Fruit fly (Drosophila melanogaster): ENCODE measurements around the gene Cpr64Aa.
A peak's percentile ranks its signal among the peaks of the same experiment; 100 is the strongest.

Cpr64Aa gene

dm6 chr3L:4227164-4227563, 18.2 kb upstream of the Cpr64Aa start, which contains the start of gene CG46460:
Gene CG46460, minus strand, starts transcription at chr3L:4227302.
- TF ChIP-seq CG14655 (GFP tag; optimal IDR thresholded peaks at IDR 0.05) (peak; percentile 8), CG34367 (tag; optimal IDR thresholded peaks at IDR 0.05) (no peak), CG10348 (GFP tag; IDR thresholded peaks at IDR 0.05) (no peak), CG32121 (GFP tag; IDR thresholded peaks at IDR 0.05) (peak; percentile 31; the same call in 1 of the 2 replicates), CG4496 (GFP tag; IDR thresholded peaks at IDR 0.05) (peak; percentile 42; the same call in 1 of the 3 replicates), CG8159 (tag; optimal IDR thresholded peaks at IDR 0.05) (peak; percentile 42), fd96Ca (GFP tag; IDR thresholded peaks at IDR 0.05) (no peak; the same call in 2 of the 3 replicates), CG15710 (tag; optimal IDR thresholded peaks at IDR 0.05) (peak; percentile 31), CG13204 (GFP tag; optimal IDR thresholded peaks at IDR 0.05) (peak; percentile 64), Ets98B (GFP tag; IDR thresholded peaks at IDR 0.05) (peak; percentile 49; the same call in 1 of the 2 replicates), CG12605 (GFP tag; IDR thresholded peaks at IDR 0.05) (peak; percentile 43; the same call in 1 of the 2 replicates), CG8301 (tag; optimal IDR thresholded peaks at IDR 0.05) (no peak), EcR (GFP tag; optimal IDR thresholded peaks at IDR 0.05) (peak; percentile 67), D1 (tag; optimal IDR thresholded peaks at IDR 0.05) (no peak), Pif1B (GFP tag; optimal IDR thresholded peaks at IDR 0.05) (no peak)

- TF ChIP-seq CG32121 (GFP tag; IDR thresholded peaks at IDR 0.05) (no peak), CG14655 (GFP tag; optimal IDR thresholded peaks at IDR 0.05) (peak; percentile 20), CG15710 (tag; optimal IDR thresholded peaks at IDR 0.05) (no peak), CG17806 (tag; optimal IDR thresholded peaks at IDR 0.05) (no peak), CG13204 (GFP tag; optimal IDR thresholded peaks at IDR 0.05) (no peak), CG12605 (GFP tag; IDR thresholded peaks at IDR 0.05) (no peak; the same call in 1 of the 2 replicates), Pif1B (GFP tag; optimal IDR thresholded peaks at IDR 0.05) (no peak), EcR (GFP tag; optimal IDR thresholded peaks at IDR 0.05) (peak; percentile 40), CG10348 (GFP tag; IDR thresholded peaks at IDR 0.05) (no peak), Pif1A (GFP tag; optimal IDR thresholded peaks at IDR 0.05) (no peak), CG8301 (tag; optimal IDR thresholded peaks at IDR 0.05) (peak; percentile 18), fd96Ca (GFP tag; IDR thresholded peaks at IDR 0.05) (0 out of 3 replicates have a peak, but pooled peaks have one; percentile 36), Ets98B (GFP tag; IDR thresholded peaks at IDR 0.05) (peak; percentile 30; the same call in 1 of the 2 replicates), gl (tag; optimal IDR thresholded peaks at IDR 0.05) (peak; percentile 8), rn (GFP tag; IDR thresholded peaks at IDR 0.05) (no peak)
These were observed 16.9 kb upstream of the Cpr64Aa start for dm6 chr3L:4225647-4226470.

- no peak for TF ChIP-seq CG8301 (tag; optimal IDR thresholded peaks at IDR 0.05)
- TF ChIP-seq Pif1B (GFP tag; optimal IDR thresholded peaks at IDR 0.05), result no peak
These were observed 12.8 kb upstream of the Cpr64Aa start for dm6 chr3L:4221792-4222191.

- TF ChIP-seq Pif1B (GFP tag; optimal IDR thresholded peaks at IDR 0.05) (no peak), CG17806 (tag; optimal IDR thresholded peaks at IDR 0.05) (no peak), CG15710 (tag; optimal IDR thresholded peaks at IDR 0.05) (no peak), CG9948 (tag; optimal IDR thresholded peaks at IDR 0.05) (no peak), CG8301 (tag; optimal IDR thresholded peaks at IDR 0.05) (no peak), CG12605 (GFP tag; IDR thresholded peaks at IDR 0.05) (no peak), Ets98B (GFP tag; IDR thresholded peaks at IDR 0.05) (peak; percentile 64), CG32121 (GFP tag; IDR thresholded peaks at IDR 0.05) (peak; percentile 55; the same call in 1 of the 2 replicates), EcR (GFP tag; optimal IDR thresholded peaks at IDR 0.05) (peak; percentile 74), rn (GFP tag; IDR thresholded peaks at IDR 0.05) (no peak), CG13204 (GFP tag; optimal IDR thresholded peaks at IDR 0.05) (peak; percentile 46), CG8159 (tag; optimal IDR thresholded peaks at IDR 0.05) (peak; percentile 16), CG4496 (GFP tag; IDR thresholded peaks at IDR 0.05) (peak; percentile 37; the same call in 1 of the 3 replicates)
These were observed 12.3 kb upstream of the Cpr64Aa start for dm6 chr3L:4221226-4221770.

- TF ChIP-seq CG32121 (GFP tag; IDR thresholded peaks at IDR 0.05), result no peak
- TF ChIP-seq Ets98B (GFP tag; IDR thresholded peaks at IDR 0.05), result no peak
- no peak for TF ChIP-seq CG34367 (tag; optimal IDR thresholded peaks at IDR 0.05)
- TF ChIP-seq rn (GFP tag; IDR thresholded peaks at IDR 0.05), result no peak
- no peak for TF ChIP-seq D1 (tag; optimal IDR thresholded peaks at IDR 0.05)
These were observed 11.7 kb upstream of the Cpr64Aa start for dm6 chr3L:4220679-4221078.

- TF ChIP-seq CG4496 (GFP tag; IDR thresholded peaks at IDR 0.05), result peak; percentile 37; the same call in 1 of the 3 replicates
- TF ChIP-seq CG13204 (GFP tag; optimal IDR thresholded peaks at IDR 0.05), result no peak
- no peak for TF ChIP-seq CG14655 (GFP tag; optimal IDR thresholded peaks at IDR 0.05)
- TF ChIP-seq CG34367 (tag; optimal IDR thresholded peaks at IDR 0.05), result no peak
- TF ChIP-seq CG32121 (GFP tag; IDR thresholded peaks at IDR 0.05), result 0 out of 2 replicates have a peak, but pooled peaks have one; percentile 12
- no peak for TF ChIP-seq rn (GFP tag; IDR thresholded peaks at IDR 0.05)
- no peak for TF ChIP-seq CG9948 (tag; optimal IDR thresholded peaks at IDR 0.05)
- TF ChIP-seq gl (tag; optimal IDR thresholded peaks at IDR 0.05), result no peak
- TF ChIP-seq Ets98B (GFP tag; IDR thresholded peaks at IDR 0.05), result peak; percentile 21; the same call in 1 of the 2 replicates
These were observed 10.6 kb upstream of the Cpr64Aa start for dm6 chr3L:4219291-4220228.
